Worm (Caenorhabditis elegans) whole organism, L4 larva: ENCODE results near the gene flcn-1.

Experiments
- ceh-32 ChIP-seq: sonication (generic microtip); optimal IDR thresholded peaks from 2 replicates; lab custom pipeline; 2016; ENCODE audit warnings: mild to moderate bottlenecking, missing genetic modification characterization, missing compliant biosample characterization; ENCODE audit not compliant: poor library complexity
- ces-1 ChIP-seq: fragments of 150-350 bp; sonication (generic microtip); optimal IDR thresholded peaks from 4 replicates; lab custom pipeline; 2014; ENCODE audit warnings: missing biosample characterization, missing genetic modification reagents, missing genetic modification characterization
- dve-1 ChIP-seq: sonication (generic microtip); optimal IDR thresholded peaks from 2 replicates; lab custom pipeline; 2017; ENCODE audit warnings: antibody characterized with exemption, mild to moderate bottlenecking, missing genetic modification characterization, missing compliant biosample characterization; ENCODE audit not compliant: insufficient read depth
- skn-1 ChIP-seq: fragments of 150-350 bp; optimal IDR thresholded peaks from 2 replicates; lab custom pipeline; 2014; ENCODE audit warnings: missing biosample characterization, missing genetic modification characterization

- TF ChIP-seq ces-1 (GFP tag; lab: Kevin White, UChicago) (no peak), dve-1 (tag; lab: Kevin White, UChicago) (peak; percentile 52), ceh-32 (no peak), skn-1 (tag; lab: Kevin White, UChicago) (no peak)
Observed at ce11 chrII:6972185-6972737, 43.7 kb downstream of the flcn-1 start, which contains the start of gene art-1.
